Fruit fly (Drosophila melanogaster): Measurements from ENCODE around the gene Hrb87F.

Hrb87F gene

dm6 chr3R:13645874-13646370, 14.4 kb downstream of the Hrb87F start, which contains the start of gene sqd (continued):
- peak; percentile 90 for TF ChIP-seq Ets65A (GFP tag)
- TF ChIP-seq CG32532 (GFP tag; IDR thresholded peaks at IDR 0.05), result peak; percentile 52
- peak; percentile 45 for TF ChIP-seq CG6765 (GFP tag; optimal IDR thresholded peaks at IDR 0.05)
- peak; percentile 38 for TF ChIP-seq ind (GFP tag; optimal IDR thresholded peaks at IDR 0.05)
- no peak for TF ChIP-seq p53 (GFP tag; optimal IDR thresholded peaks at IDR 0.05)
- TF ChIP-seq CG15011 (GFP tag; optimal IDR thresholded peaks at IDR 0.05), result peak; percentile 1
- peak; percentile 5 for TF ChIP-seq NK7.1 (GFP tag; optimal IDR thresholded peaks at IDR 0.05)
- 0 out of 2 replicates have a peak, but pooled peaks have one; percentile 25 for TF ChIP-seq CG14014 (GFP tag; IDR thresholded peaks at IDR 0.05)
- peak; percentile 70 for TF ChIP-seq stwl (tag; optimal IDR thresholded peaks at IDR 0.05)
- no peak for TF ChIP-seq crp (GFP tag; optimal IDR thresholded peaks at IDR 0.05)
- peak; percentile 13 for TF ChIP-seq D19B (GFP tag; optimal IDR thresholded peaks at IDR 0.05)
- TF ChIP-seq odd (GFP tag; optimal IDR thresholded peaks at IDR 0.05), result peak; percentile 63
- TF ChIP-seq CG31224 (GFP tag; IDR thresholded peaks at IDR 0.05), result no peak
- TF ChIP-seq HLH54F (GFP tag; optimal IDR thresholded peaks at IDR 0.05), result peak; percentile 32
- peak; percentile 22 for TF ChIP-seq Chrac-16 (GFP tag; optimal IDR thresholded peaks at IDR 0.05)
- peak; percentile 37 for TF ChIP-seq HmgZ (tag; optimal IDR thresholded peaks at IDR 0.05)
- no peak for TF ChIP-seq sima (GFP tag; optimal IDR thresholded peaks at IDR 0.05)
- TF ChIP-seq CG4730 (GFP tag; IDR thresholded peaks at IDR 0.05), result no peak
- peak; percentile 49 for TF ChIP-seq dmrt99B (tag; optimal IDR thresholded peaks at IDR 0.05)
- no peak for TF ChIP-seq CG2875 (GFP tag; optimal IDR thresholded peaks at IDR 0.05)
- peak; percentile 49 for TF ChIP-seq gro (GFP tag; optimal IDR thresholded peaks at IDR 0.05)
- no peak for TF ChIP-seq CG1832 (GFP tag; optimal IDR thresholded peaks at IDR 0.05)
- TF ChIP-seq CG12299 (tag; optimal IDR thresholded peaks at IDR 0.05), result no peak
- TF ChIP-seq insv (GFP tag; optimal IDR thresholded peaks at IDR 0.05), result peak in 1 of 2 experiments; percentile 39
- TF ChIP-seq Camta (GFP tag; optimal IDR thresholded peaks at IDR 0.05), result peak; percentile 48
- no peak for TF ChIP-seq CG8290 (GFP tag; optimal IDR thresholded peaks at IDR 0.05)
- peak in 1 of 2 experiments; percentile 73 for TF ChIP-seq CG8290 (tag; optimal IDR thresholded peaks at IDR 0.05)
- TF ChIP-seq CG12391 (tag; optimal IDR thresholded peaks at IDR 0.05), result peak; percentile 29
- TF ChIP-seq Sox100B (GFP tag; optimal IDR thresholded peaks at IDR 0.05), result peak; percentile 32
- peak; percentile 15 for TF ChIP-seq CG11723 (GFP tag; optimal IDR thresholded peaks at IDR 0.05)
- TF ChIP-seq bsh (GFP tag; optimal IDR thresholded peaks at IDR 0.05), result peak in 1 of 2 experiments; percentile 42
- 0 out of 2 replicates have a peak, but pooled peaks have one; percentile 34 for TF ChIP-seq sim (GFP tag; IDR thresholded peaks at IDR 0.05)
- peak; percentile 12 for TF ChIP-seq gsb-n (tag; optimal IDR thresholded peaks at IDR 0.05)
- peak; percentile 78 for TF ChIP-seq phol (tag; optimal IDR thresholded peaks at IDR 0.05)
- peak; percentile 5 for TF ChIP-seq CG2202 (tag; optimal IDR thresholded peaks at IDR 0.05)
- peak; percentile 60 for TF ChIP-seq CG10209 (GFP tag; optimal IDR thresholded peaks at IDR 0.05)
- peak; percentile 21 for TF ChIP-seq exex (tag; optimal IDR thresholded peaks at IDR 0.05)
- no peak for TF ChIP-seq Opbp (GFP tag; IDR thresholded peaks at IDR 0.05; ENCODE audit: partially characterized antibody)
- peak; percentile 3 for TF ChIP-seq Dp (GFP tag; optimal IDR thresholded peaks at IDR 0.05)
- peak; percentile 31 for TF ChIP-seq CrebB (tag; optimal IDR thresholded peaks at IDR 0.05)
- TF ChIP-seq klu (GFP tag; IDR thresholded peaks at IDR 0.05), result no peak
- TF ChIP-seq CG5180 (GFP tag; optimal IDR thresholded peaks at IDR 0.05), result no peak
- peak; percentile 34 for TF ChIP-seq CG2678 (tag; optimal IDR thresholded peaks at IDR 0.05)
- no peak for TF ChIP-seq tup (GFP tag; optimal IDR thresholded peaks at IDR 0.05)
- TF ChIP-seq CG11085 (GFP tag; IDR thresholded peaks at IDR 0.05), result no peak
- TF ChIP-seq crc (GFP tag; optimal IDR thresholded peaks at IDR 0.05), result no peak
- peak; percentile 55 for TF ChIP-seq BEAF-32 (GFP tag; optimal IDR thresholded peaks at IDR 0.05)
- TF ChIP-seq bigmax (GFP tag; optimal IDR thresholded peaks at IDR 0.05), result peak; percentile 12
- TF ChIP-seq CG12659 (GFP tag; optimal IDR thresholded peaks at IDR 0.05), result peak; percentile 54
- no peak for TF ChIP-seq CG7271 (tag; optimal IDR thresholded peaks at IDR 0.05)
